Fruit fly (Drosophila melanogaster) S2 (cell line): ENCODE results near the gene DIP-iota.

Source experiments
- CG8478 ChIP-seq: fragments of >200 bp; optimal IDR thresholded peaks from 2 replicates; lab custom pipeline; 2018
- CTCF ChIP-seq, 2 experiments: fragments of >200 bp; optimal IDR thresholded peaks; 2 replicates each; lab custom pipeline; 2018

DNA sequence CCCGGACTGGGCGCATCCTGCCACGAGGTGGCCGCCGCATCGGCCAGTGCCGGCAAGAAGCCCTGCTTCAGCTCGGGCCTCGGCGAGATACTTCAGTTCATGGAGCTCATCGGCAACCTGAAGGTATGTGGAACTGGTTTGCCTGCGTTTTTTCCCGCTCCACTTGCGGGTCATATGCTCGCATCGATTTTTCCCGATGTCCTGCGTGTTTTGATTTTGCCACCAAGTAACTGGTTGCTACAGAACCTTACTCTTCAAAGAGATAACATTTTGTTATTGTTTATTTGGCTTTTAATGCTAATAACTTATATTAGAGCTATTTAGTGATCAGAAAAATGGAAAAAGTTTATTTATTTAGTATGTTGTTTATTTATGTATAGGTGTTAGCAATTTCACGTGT lies 8.3 kb downstream of the DIP-iota start:
- TF ChIP-seq CG8478 (lab: Kevin White, UChicago): no peak
- TF ChIP-seq CTCF (optimal IDR thresholded peaks at IDR 0.05; lab: Kevin White, UChicago): no peak
